Fruit fly (Drosophila melanogaster) whole organism, adult: ENCODE data around the gene Gr36c.

Experiments
- CG11617 ChIP-seq: fragments of 200-800 bp; sonication (Bioruptor generic); optimal IDR thresholded peaks from 2 replicates; lab custom pipeline; 2017; ENCODE audit warnings: mild to moderate bottlenecking, missing biosample characterization, missing genetic modification reagents, missing genetic modification characterization
- CG12768 ChIP-seq: fragments of 200-800 bp; sonication (Bioruptor generic); optimal IDR thresholded peaks from 2 replicates; lab custom pipeline; 2017; ENCODE audit warnings: missing biosample characterization, missing genetic modification characterization, mild to moderate bottlenecking, moderate library complexity, missing genetic modification reagents
- CG14711 ChIP-seq: fragments of 200-800 bp; sonication (Bioruptor generic); optimal IDR thresholded peaks from 2 replicates; lab custom pipeline; 2018; ENCODE audit warnings: missing biosample characterization, mild to moderate bottlenecking, missing genetic modification characterization, moderate library complexity
- CG1620 ChIP-seq: fragments of 200-800 bp; sonication (Bioruptor generic); optimal IDR thresholded peaks from 2 replicates; lab custom pipeline; 2016; ENCODE audit warnings: missing biosample characterization, missing genetic modification characterization
- CG33017 ChIP-seq: fragments of 200-800 bp; sonication (Bioruptor generic); optimal IDR thresholded peaks from 2 replicates; lab custom pipeline; 2018; ENCODE audit warnings: missing biosample characterization, mild to moderate bottlenecking, missing genetic modification characterization, moderate library complexity
- CG5204 ChIP-seq: fragments of 200-800 bp; sonication (Bioruptor generic); optimal IDR thresholded peaks from 2 replicates; lab custom pipeline; 2016; ENCODE audit warnings: missing biosample characterization, missing genetic modification characterization
- CG7045 ChIP-seq: fragments of 200-800 bp; sonication (Bioruptor generic); optimal IDR thresholded peaks from 2 replicates; lab custom pipeline; 2017; ENCODE audit warnings: missing biosample characterization, mild to moderate bottlenecking, missing genetic modification characterization
- CG7101 ChIP-seq: fragments of 200-800 bp; sonication (Bioruptor generic); optimal IDR thresholded peaks from 2 replicates; lab custom pipeline; 2018; ENCODE audit warnings: missing biosample characterization, mild to moderate bottlenecking, missing genetic modification characterization, moderate library complexity
- Clk ChIP-seq: fragments of 200-800 bp; sonication (Bioruptor generic); optimal IDR thresholded peaks from 2 replicates; lab custom pipeline; 2017; ENCODE audit warnings: missing biosample characterization, missing genetic modification characterization
- Crg-1 ChIP-seq: fragments of 200-800 bp; sonication (Bioruptor generic); optimal IDR thresholded peaks from 2 replicates; lab custom pipeline; 2016; ENCODE audit warnings: missing biosample characterization, missing genetic modification characterization
- Hr96 ChIP-seq: fragments of 200-800 bp; sonication (Bioruptor generic); optimal IDR thresholded peaks from 2 replicates; lab custom pipeline; 2016; ENCODE audit warnings: missing biosample characterization, missing genetic modification characterization
- Mnt ChIP-seq: fragments of 200-800 bp; sonication (Bioruptor generic); optimal IDR thresholded peaks from 2 replicates; lab custom pipeline; 2016; ENCODE audit warnings: missing biosample characterization, mild to moderate bottlenecking, missing genetic modification characterization
- bab1 ChIP-seq: fragments of 200-800 bp; sonication (Bioruptor generic); optimal IDR thresholded peaks from 3 replicates; lab custom pipeline; 2019; ENCODE audit warnings: missing biosample characterization, mild to moderate bottlenecking, missing genetic modification characterization, moderate library complexity
- cic ChIP-seq: fragments of 200-800 bp; sonication (Bioruptor generic); optimal IDR thresholded peaks from 2 replicates; lab custom pipeline; 2017; ENCODE audit warnings: missing biosample characterization, mild to moderate bottlenecking, missing genetic modification characterization, moderate library complexity
- cnc ChIP-seq, 2 experiments: fragments of >200 bp; optimal IDR thresholded peaks; 2 replicates each; lab custom pipeline; 2017
- kay ChIP-seq: fragments of 200-800 bp; sonication (Bioruptor generic); peaks from one replicate; lab custom pipeline; 2016; ENCODE audit warnings: missing biosample characterization, missing genetic modification characterization, borderline replicate concordance
- ovo ChIP-seq: fragments of 200-800 bp; sonication (Bioruptor generic); optimal IDR thresholded peaks from 2 replicates; lab custom pipeline; 2016; ENCODE audit warnings: missing biosample characterization, missing genetic modification characterization
- pad ChIP-seq: fragments of 200-800 bp; sonication (Bioruptor generic); optimal IDR thresholded peaks from 3 replicates; lab custom pipeline; 2017; ENCODE audit warnings: missing biosample characterization, missing genetic modification characterization, mild to moderate bottlenecking, moderate library complexity, missing genetic modification reagents
- tj ChIP-seq: fragments of 200-800 bp; sonication (Bioruptor generic); optimal IDR thresholded peaks from 3 replicates; lab custom pipeline; 2017; ENCODE audit warnings: missing biosample characterization, mild to moderate bottlenecking, missing genetic modification characterization, moderate library complexity
- toe ChIP-seq: fragments of 200-800 bp; sonication (Bioruptor generic); optimal IDR thresholded peaks from 2 replicates; lab custom pipeline; 2016; ENCODE audit warnings: missing biosample characterization, missing genetic modification characterization

Gr36c gene

dm6 chr2L:17178472-17178871 lies 1.7 kb upstream of the Gr36c start, which contains the start of gene Gr36b:
TSS of gene Gr36b (plus strand) at chr2L:17178772.
- TF ChIP-seq bab1 (no peak), toe (GFP tag; lab: Kevin White, UChicago) (no peak)

dm6 chr2L:17181638-17182037 lies 1.5 kb downstream of the Gr36c start, which contains the start of gene Grl36a:
TSS of gene Grl36a (plus strand) at chr2L:17181938.
- TF ChIP-seq CG12768 (GFP tag; lab: Kevin White, UChicago) (no peak), ovo (GFP tag; lab: Kevin White, UChicago) (no peak), CG7101 (tag; lab: Kevin White, UChicago) (no peak), bab1 (no peak), pad (GFP tag; lab: Kevin White, UChicago) (no peak), Clk (GFP tag; lab: Kevin White, UChicago) (no peak), Crg-1 (GFP tag; lab: Kevin White, UChicago) (no peak), cic (no peak)

dm6 chr2L:17195197-17195596 lies 15.1 kb downstream of the Gr36c start:
- TF ChIP-seq ovo (GFP tag; lab: Kevin White, UChicago) (no peak), cic (no peak), bab1 (no peak), CG7045 (GFP tag; lab: Kevin White, UChicago) (no peak), Mnt (GFP tag; lab: Kevin White, UChicago) (no peak), Crg-1 (GFP tag; lab: Kevin White, UChicago) (no peak), CG7101 (tag; lab: Kevin White, UChicago) (no peak), CG5204 (no peak), CG1620 (GFP tag; lab: Kevin White, UChicago) (no peak), CG14711 (no peak), cnc (optimal IDR thresholded peaks at IDR 0.05; lab: Kevin White, UChicago) (no peak), Clk (GFP tag; lab: Kevin White, UChicago) (no peak), CG12768 (GFP tag; lab: Kevin White, UChicago) (no peak), kay (GFP tag; lab: Kevin White, UChicago) (no peak), CG11617 (GFP tag; lab: Kevin White, UChicago) (no peak)

- TF ChIP-seq tj (GFP tag; lab: Kevin White, UChicago) (no peak), CG14711 (no peak), CG5204 (no peak), ovo (GFP tag; lab: Kevin White, UChicago) (no peak), Clk (GFP tag; lab: Kevin White, UChicago) (no peak), cnc (optimal IDR thresholded peaks at IDR 0.05; lab: Kevin White, UChicago) (no peak), Crg-1 (GFP tag; lab: Kevin White, UChicago) (no peak), CG7101 (tag; lab: Kevin White, UChicago) (no peak), CG1620 (GFP tag; lab: Kevin White, UChicago) (no peak), bab1 (no peak), kay (GFP tag; lab: Kevin White, UChicago) (no peak), cic (no peak), Mnt (GFP tag; lab: Kevin White, UChicago) (no peak), CG11617 (GFP tag; lab: Kevin White, UChicago) (no peak)
These were observed 21.6 kb downstream of the Gr36c start for dm6 chr2L:17201777-17202176.

- TF ChIP-seq CG11617 (GFP tag; lab: Kevin White, UChicago), result no peak
- no peak for TF ChIP-seq pad (GFP tag; lab: Kevin White, UChicago)
- no peak for TF ChIP-seq CG7101 (tag; lab: Kevin White, UChicago)
- TF ChIP-seq Hr96, result no peak
- no peak for TF ChIP-seq tj (GFP tag; lab: Kevin White, UChicago)
- TF ChIP-seq CG7045 (GFP tag; lab: Kevin White, UChicago), result no peak
- TF ChIP-seq ovo (GFP tag; lab: Kevin White, UChicago), result no peak
- TF ChIP-seq Crg-1 (GFP tag; lab: Kevin White, UChicago), result no peak
- TF ChIP-seq cnc (optimal IDR thresholded peaks at IDR 0.05; lab: Kevin White, UChicago), result no peak
- no peak for TF ChIP-seq CG12768 (GFP tag; lab: Kevin White, UChicago)
- no peak for TF ChIP-seq cic
- no peak for TF ChIP-seq CG14711
- TF ChIP-seq CG1620 (GFP tag; lab: Kevin White, UChicago), result no peak
- no peak for TF ChIP-seq CG5204
- TF ChIP-seq Mnt (GFP tag; lab: Kevin White, UChicago), result no peak
- no peak for TF ChIP-seq toe (GFP tag; lab: Kevin White, UChicago)
These were observed 23.7 kb downstream of the Gr36c start for dm6 chr2L:17203833-17204232.

- no peak for TF ChIP-seq CG7045 (GFP tag; lab: Kevin White, UChicago)
- no peak for TF ChIP-seq Crg-1 (GFP tag; lab: Kevin White, UChicago)
- no peak for TF ChIP-seq CG14711
- no peak for TF ChIP-seq CG5204
- no peak for TF ChIP-seq toe (GFP tag; lab: Kevin White, UChicago)
- TF ChIP-seq pad (GFP tag; lab: Kevin White, UChicago), result no peak
- no peak for TF ChIP-seq cnc (optimal IDR thresholded peaks at IDR 0.05; lab: Kevin White, UChicago)
- no peak for TF ChIP-seq cic
- TF ChIP-seq tj (GFP tag; lab: Kevin White, UChicago), result no peak
- no peak for TF ChIP-seq Mnt (GFP tag; lab: Kevin White, UChicago)
These were observed 26.9 kb downstream of the Gr36c start for dm6 chr2L:17207072-17207471.

dm6 chr2L:17216847-17217246 lies 36.7 kb downstream of the Gr36c start:
- TF ChIP-seq CG7101 (tag; lab: Kevin White, UChicago) (no peak), ovo (GFP tag; lab: Kevin White, UChicago) (no peak), CG33017 (tag; lab: Kevin White, UChicago) (no peak), CG12768 (GFP tag; lab: Kevin White, UChicago) (no peak), tj (GFP tag; lab: Kevin White, UChicago) (no peak), kay (GFP tag; lab: Kevin White, UChicago) (no peak), toe (GFP tag; lab: Kevin White, UChicago) (no peak)
